Worm (Caenorhabditis elegans) whole organism, young adult: ENCODE measurements around the gene B0280.9.

ENCODE experiments used
- B0261.1 ChIP-seq: sonication (generic microtip); optimal IDR thresholded peaks from 2 replicates; lab custom pipeline; 2016; ENCODE audit warnings: mild to moderate bottlenecking, missing genetic modification characterization, moderate library complexity, missing compliant biosample characterization
- B0336.3 ChIP-seq: fragments of 200-800 bp; sonication (Bioruptor generic); IDR thresholded peaks from 2 replicates; pipeline ENCODE4 v1.3.6; 2022; ENCODE audit warnings: missing genetic modification characterization, missing compliant biosample characterization
- C06A6.2 ChIP-seq: fragments of 200-800 bp; sonication (Bioruptor generic); conservative IDR thresholded peaks from 2 replicates; pipeline ENCODE4 v1.3.6; 2022; ENCODE audit warnings: missing genetic modification characterization, missing compliant biosample characterization
- F33H1.4 ChIP-seq: fragments of 200-800 bp; sonication (Bioruptor generic); IDR thresholded peaks from 2 replicates; pipeline ENCODE4 v1.3.6; 2022; ENCODE audit warnings: missing genetic modification reagents, missing genetic modification characterization, missing compliant biosample characterization
- F52B5.7 ChIP-seq: sonication (generic microtip); optimal IDR thresholded peaks from 2 replicates; lab custom pipeline; 2016; ENCODE audit warnings: mild to moderate bottlenecking, missing genetic modification characterization, missing compliant biosample characterization
- K11D2.4 ChIP-seq: fragments of 200-800 bp; sonication (Bioruptor generic); IDR thresholded peaks from 2 replicates; pipeline ENCODE4 v1.3.6; 2022; ENCODE audit warnings: missing genetic modification reagents, missing genetic modification characterization, missing compliant biosample characterization
- ZK185.1 ChIP-seq: sonication (generic microtip); optimal IDR thresholded peaks from 2 replicates; lab custom pipeline; 2016; ENCODE audit warnings: mild to moderate bottlenecking, missing genetic modification characterization, missing compliant biosample characterization; ENCODE audit not compliant: poor library complexity, severe bottlenecking
- ama-1 ChIP-seq, 3 experiments: fragments of 150-350 bp in 1 of 3; sonication (generic microtip) in 2 of 3; optimal IDR thresholded peaks; 2 replicates each; lab custom pipeline; 2014 to 2018; ENCODE audit warnings: missing biosample characterization in 2 of 3, missing genetic modification characterization in 2 of 3, missing genetic modification reagents in 2 of 3
- aptf-3 ChIP-seq: fragments of 200-800 bp; sonication (Bioruptor generic); IDR thresholded peaks from 2 replicates; pipeline ENCODE4 v1.3.6; 2022; ENCODE audit warnings: missing genetic modification characterization, missing compliant biosample characterization
- athp-1 ChIP-seq: sonication (generic microtip); optimal IDR thresholded peaks from 2 replicates; lab custom pipeline; 2017; ENCODE audit warnings: mild to moderate bottlenecking, missing genetic modification characterization, missing compliant biosample characterization
- attf-3 ChIP-seq: fragments of 200-800 bp; sonication (Bioruptor generic); conservative IDR thresholded peaks from 2 replicates; pipeline ENCODE4 v1.3.6; 2022; ENCODE audit warnings: missing genetic modification reagents, missing genetic modification characterization, missing compliant biosample characterization
- attf-5 ChIP-seq: fragments of 200-800 bp; sonication (Bioruptor generic); optimal IDR thresholded peaks from 2 replicates; lab custom pipeline; 2018; ENCODE audit warnings: mild to moderate bottlenecking, missing genetic modification characterization, missing compliant biosample characterization
- bed-1 ChIP-seq: fragments of 200-800 bp; sonication (Bioruptor generic); IDR thresholded peaks from 2 replicates; pipeline ENCODE4 v1.3.6; 2022; ENCODE audit warnings: missing genetic modification reagents, missing genetic modification characterization, missing compliant biosample characterization
- cebp-1 ChIP-seq, 2 experiments: fragments of 200-800 bp in 1 of 2; sonication (Bioruptor generic) in 1 of 2; sonication (generic microtip) in 1 of 2; IDR thresholded peaks in 1 of 2; optimal IDR thresholded peaks in 1 of 2; 2 replicates each; pipeline versions ENCODE4 v1.3.6 to Lab custom; 2017 to 2022; ENCODE audit warnings: missing compliant biosample characterization in 2 of 2, missing genetic modification characterization in 2 of 2, mild to moderate bottlenecking in 1 of 2, missing genetic modification reagents in 1 of 2, moderate library complexity in 1 of 2
- cebp-2 ChIP-seq: fragments of 200-800 bp; sonication (Bioruptor generic); IDR thresholded peaks from 2 replicates; pipeline ENCODE4 v1.3.6; 2022; ENCODE audit warnings: missing genetic modification characterization, missing compliant biosample characterization
- ceh-58 ChIP-seq: fragments of 200-800 bp; sonication (Bioruptor generic); IDR thresholded peaks from 2 replicates; pipeline ENCODE4 v1.3.6; 2022; ENCODE audit warnings: missing genetic modification characterization, missing compliant biosample characterization
- ceh-91 ChIP-seq: fragments of 200-800 bp; sonication (Bioruptor generic); IDR thresholded peaks from 2 replicates; pipeline ENCODE4 v1.3.6; 2022; ENCODE audit warnings: missing genetic modification reagents, missing genetic modification characterization, missing compliant biosample characterization
- dox-1 ChIP-seq: fragments of 200-800 bp; sonication (Bioruptor generic); IDR thresholded peaks from 2 replicates; pipeline ENCODE4 v1.3.6; 2022; ENCODE audit warnings: missing genetic modification reagents, missing genetic modification characterization, missing compliant biosample characterization
- dpff-1 ChIP-seq: sonication (generic microtip); optimal IDR thresholded peaks from 2 replicates; lab custom pipeline; 2017; ENCODE audit warnings: mild to moderate bottlenecking, missing genetic modification characterization, missing compliant biosample characterization
- efl-1 ChIP-seq: fragments of 150-350 bp; optimal IDR thresholded peaks from 2 replicates; lab custom pipeline; 2014; ENCODE audit warnings: missing biosample characterization, missing genetic modification reagents, missing genetic modification characterization
- egl-44 ChIP-seq: fragments of 200-800 bp; sonication (Bioruptor generic); IDR thresholded peaks from 2 replicates; pipeline ENCODE4 v1.3.6; 2022; ENCODE audit warnings: missing genetic modification reagents, missing genetic modification characterization, missing compliant biosample characterization
- ekl-4 ChIP-seq: fragments of 200-800 bp; sonication (Bioruptor generic); IDR thresholded peaks from 2 replicates; pipeline ENCODE4 v1.3.6; 2022; ENCODE audit warnings: missing genetic modification reagents, missing genetic modification characterization, missing compliant biosample characterization
- ets-4 ChIP-seq: fragments of 200-800 bp; sonication (Bioruptor generic); optimal IDR thresholded peaks from 2 replicates; lab custom pipeline; 2018; ENCODE audit warnings: mild to moderate bottlenecking, missing genetic modification characterization, missing compliant biosample characterization
- him-1 ChIP-seq: sonication (generic microtip); optimal IDR thresholded peaks from 2 replicates; lab custom pipeline; 2016; ENCODE audit warnings: missing genotype, missing genetic modification reagents, missing genetic modification characterization, missing compliant biosample characterization
- hlh-12 ChIP-seq: sonication (generic microtip); optimal IDR thresholded peaks from 2 replicates; lab custom pipeline; 2016; ENCODE audit warnings: missing genetic modification characterization, missing compliant biosample characterization
- hlh-26 ChIP-seq: fragments of 200-800 bp; sonication (Bioruptor generic); conservative IDR thresholded peaks from 2 replicates; pipeline ENCODE4 v1.3.6; 2022; ENCODE audit warnings: missing genetic modification reagents, missing genetic modification characterization, missing compliant biosample characterization
- hmg-1.2 ChIP-seq: fragments of 200-800 bp; sonication (Bioruptor generic); IDR thresholded peaks from 2 replicates; pipeline ENCODE4 v1.3.6; 2022; ENCODE audit warnings: missing genetic modification reagents, missing genetic modification characterization, missing compliant biosample characterization
- hrde-1 ChIP-seq: sonication (generic microtip); optimal IDR thresholded peaks from 2 replicates; lab custom pipeline; 2016; ENCODE audit warnings: missing genetic modification characterization, mild to moderate bottlenecking, missing compliant biosample characterization, moderate library complexity, missing genotype, missing genetic modification reagents, borderline replicate concordance
- hsf-1 ChIP-seq: fragments of 200-800 bp; sonication (Bioruptor generic); IDR thresholded peaks from 2 replicates; pipeline ENCODE4 v1.3.6; 2022; ENCODE audit warnings: missing genetic modification reagents, missing genetic modification characterization, missing compliant biosample characterization
- let-607 ChIP-seq, 2 experiments: fragments of 200-800 bp in 1 of 2; sonication (Bioruptor generic) in 1 of 2; sonication (generic microtip) in 1 of 2; optimal IDR thresholded peaks; 2 replicates each; lab custom pipeline; 2016 to 2018; ENCODE audit warnings: mild to moderate bottlenecking in 2 of 2, missing compliant biosample characterization in 2 of 2, missing genetic modification characterization in 2 of 2, moderate library complexity in 2 of 2, missing genotype in 1 of 2
- lin-35 ChIP-seq, 3 experiments: fragments of 150-350 bp in 2 of 3; sonication (generic microtip) in 1 of 3; optimal IDR thresholded peaks; 2 replicates each; lab custom pipeline; 2014 to 2018; ENCODE audit warnings: missing biosample characterization in 3 of 3, missing genetic modification characterization in 3 of 3, missing genetic modification reagents in 3 of 3
- lin-54 ChIP-seq: fragments of 200-800 bp; sonication (Bioruptor generic); optimal IDR thresholded peaks from 2 replicates; lab custom pipeline; 2018; ENCODE audit warnings: mild to moderate bottlenecking, missing genetic modification characterization, missing compliant biosample characterization
- lsl-1 ChIP-seq: fragments of 200-800 bp; sonication (Bioruptor generic); optimal IDR thresholded peaks from 2 replicates; lab custom pipeline; 2018; ENCODE audit warnings: mild to moderate bottlenecking, missing genetic modification characterization, moderate library complexity, missing compliant biosample characterization
- madf-3 ChIP-seq: fragments of 200-800 bp; sonication (Bioruptor generic); IDR thresholded peaks from 2 replicates; pipeline ENCODE4 v1.3.6; 2022; ENCODE audit warnings: missing genetic modification reagents, missing genetic modification characterization, missing compliant biosample characterization
- madf-6 ChIP-seq: fragments of 200-800 bp; sonication (Bioruptor generic); IDR thresholded peaks from 2 replicates; pipeline ENCODE4 v1.3.6; 2022; ENCODE audit warnings: missing genetic modification reagents, missing genetic modification characterization, missing compliant biosample characterization
- nfya-2 ChIP-seq: fragments of 200-800 bp; sonication (Bioruptor generic); IDR thresholded peaks from 2 replicates; pipeline ENCODE4 v1.3.6; 2022; ENCODE audit warnings: missing genetic modification reagents, missing genetic modification characterization, missing compliant biosample characterization
- nfyb-1 ChIP-seq: fragments of 200-800 bp; sonication (Bioruptor generic); IDR thresholded peaks from 2 replicates; pipeline ENCODE4 v1.3.6; 2022; ENCODE audit warnings: missing genetic modification reagents, missing genetic modification characterization, missing compliant biosample characterization
- nhr-90 ChIP-seq: sonication (generic microtip); optimal IDR thresholded peaks from 2 replicates; lab custom pipeline; 2016; ENCODE audit warnings: missing genotype, mild to moderate bottlenecking, missing genetic modification characterization, missing compliant biosample characterization
- repo-1 ChIP-seq: sonication (generic microtip); optimal IDR thresholded peaks from 2 replicates; lab custom pipeline; 2017; ENCODE audit warnings: mild to moderate bottlenecking, missing genetic modification characterization, missing compliant biosample characterization
- snpc-1.1 ChIP-seq: sonication (generic microtip); optimal IDR thresholded peaks from 2 replicates; lab custom pipeline; 2017; ENCODE audit warnings: missing genetic modification characterization, mild to moderate bottlenecking, missing compliant biosample characterization, antibody characterized with exemption, moderate library complexity, missing genotype, missing genetic modification reagents; ENCODE audit not compliant: insufficient read depth
- snpc-3.4 ChIP-seq: sonication (generic microtip); optimal IDR thresholded peaks from 2 replicates; lab custom pipeline; 2017; ENCODE audit warnings: missing genetic modification characterization, mild to moderate bottlenecking, missing compliant biosample characterization, antibody characterized with exemption, moderate library complexity, missing genotype, missing genetic modification reagents
- somi-1 ChIP-seq: fragments of 200-800 bp; sonication (Bioruptor generic); optimal IDR thresholded peaks from 2 replicates; lab custom pipeline; 2018; ENCODE audit warnings: mild to moderate bottlenecking, missing genetic modification characterization, missing compliant biosample characterization
- ztf-22 ChIP-seq: fragments of 200-800 bp; sonication (Bioruptor generic); optimal IDR thresholded peaks from 2 replicates; lab custom pipeline; 2018; ENCODE audit warnings: mild to moderate bottlenecking, missing genetic modification characterization, moderate library complexity, missing compliant biosample characterization
- ztf-26 ChIP-seq: sonication (generic microtip); optimal IDR thresholded peaks from 2 replicates; lab custom pipeline; 2017; ENCODE audit warnings: missing genetic modification characterization, missing compliant biosample characterization

The B0280.9 gene

ce11 chrIII:7165276-7165675 is 42.6 kb upstream of the B0280.9 start:
- TF ChIP-seq snpc-3.4 (peak; percentile 44), F52B5.7 (tag; lab: Kevin White, UChicago) (no peak), hmg-1.2 (GFP tag; lab: Robert Waterston, UW) (peak; percentile 10; the same call in 1 of the 2 replicates), ceh-58 (GFP tag; lab: Robert Waterston, UW) (no peak), aptf-3 (GFP tag; lab: Robert Waterston, UW) (no peak), lsl-1 (GFP tag; lab: Kevin White, UChicago) (peak; percentile 80), B0261.1 (tag; lab: Kevin White, UChicago) (no peak), efl-1 (GFP tag; lab: Kevin White, UChicago) (peak; percentile 70), hlh-26 (GFP tag; lab: Robert Waterston, UW) (no peak), F33H1.4 (peak; percentile 36; the same call in 1 of the 2 replicates), ceh-91 (GFP tag; lab: Robert Waterston, UW) (peak; percentile 34; the same call in 1 of the 2 replicates), ama-1 (optimal IDR thresholded peaks at IDR 0.05; lab: Kevin White, UChicago) (no peak), ama-1 (GFP tag; optimal IDR thresholded peaks at IDR 0.05; lab: Kevin White, UChicago) (no peak), K11D2.4 (GFP tag; lab: Robert Waterston, UW) (no peak)

ce11 chrIII:7162065-7162762 is 39.5 kb upstream of the B0280.9 start, which contains the start of the genes syf-2 and K04G7.1:
Gene syf-2 (minus strand): TSS chrIII:7162115.
Gene K04G7.1 (plus strand): TSS chrIII:7162712.
- no peak for TF ChIP-seq egl-44 (GFP tag; lab: Robert Waterston, UW)
- TF ChIP-seq ztf-26 (tag; lab: Kevin White, UChicago) = peak; percentile 51
- peak; percentile 1 for TF ChIP-seq repo-1 (tag; lab: Kevin White, UChicago)
- TF ChIP-seq B0336.3 (GFP tag; lab: Robert Waterston, UW) = peak; percentile 78
- peak; percentile 12 for TF ChIP-seq somi-1 (GFP tag; lab: Kevin White, UChicago)
- no peak for TF ChIP-seq bed-1
- no peak for TF ChIP-seq hlh-12 (tag; lab: Kevin White, UChicago)
- TF ChIP-seq C06A6.2 (GFP tag; lab: Robert Waterston, UW) = peak; percentile 73; the same call in 1 of the 2 replicates
- TF ChIP-seq hmg-1.2 (GFP tag; lab: Robert Waterston, UW) = peak; percentile 73
- TF ChIP-seq ekl-4 (GFP tag; lab: Robert Waterston, UW) = peak; percentile 94
- TF ChIP-seq K11D2.4 (GFP tag; lab: Robert Waterston, UW) = peak; percentile 60; the same call in 1 of the 2 replicates
- peak; percentile 74 for TF ChIP-seq snpc-1.1
- TF ChIP-seq ztf-22 (GFP tag; lab: Kevin White, UChicago) = peak; percentile 7
- TF ChIP-seq attf-3 (GFP tag; lab: Robert Waterston, UW) = peak; percentile 79
- TF ChIP-seq lin-35 (GFP tag; optimal IDR thresholded peaks at IDR 0.05; lab: Kevin White, UChicago) = peak; percentile 39 to 93 (median 45)
- peak; percentile 97 for TF ChIP-seq attf-5 (GFP tag; lab: Kevin White, UChicago)
- TF ChIP-seq lin-54 = peak; percentile 97
- peak; percentile 57 for TF ChIP-seq athp-1 (tag; lab: Kevin White, UChicago)
- TF ChIP-seq ZK185.1 (tag; lab: Kevin White, UChicago) = peak; percentile 64
- no peak for TF ChIP-seq nfya-2
- TF ChIP-seq hrde-1 (tag; lab: Kevin White, UChicago) = peak; percentile 4
- peak; percentile 62; the same call in 1 of the 2 replicates for TF ChIP-seq hsf-1 (GFP tag; lab: Robert Waterston, UW)
- peak; percentile 100 for TF ChIP-seq madf-3 (GFP tag; lab: Robert Waterston, UW)
- TF ChIP-seq nfyb-1 (GFP tag; lab: Robert Waterston, UW) = peak; percentile 89
- peak; percentile 69 for TF ChIP-seq cebp-1 (GFP tag; IDR thresholded peaks at IDR 0.05; lab: Robert Waterston, UW)
- peak; percentile 87 for TF ChIP-seq cebp-1 (tag; optimal IDR thresholded peaks at IDR 0.05; lab: Kevin White, UChicago)
- TF ChIP-seq madf-6 (GFP tag; lab: Robert Waterston, UW) = peak; percentile 78
- no peak for TF ChIP-seq nhr-90 (tag; lab: Kevin White, UChicago)
- peak; percentile 32 for TF ChIP-seq him-1 (tag; lab: Kevin White, UChicago)
- no peak for TF ChIP-seq cebp-2 (GFP tag; lab: Robert Waterston, UW)
- peak; percentile 65 to 78 for TF ChIP-seq let-607 (tag; optimal IDR thresholded peaks at IDR 0.05; lab: Kevin White, UChicago)
- peak; percentile 95 for TF ChIP-seq dox-1 (GFP tag; lab: Robert Waterston, UW)
- no peak for TF ChIP-seq ets-4 (GFP tag; lab: Kevin White, UChicago)
- no peak for TF ChIP-seq dpff-1
